Worm (Caenorhabditis elegans) whole organism, young adult: ENCODE measurements around the gene C06B3.6.

Experiments
- B0019.2 ChIP-seq: fragments of 200-800 bp; sonication (Bioruptor generic); conservative IDR thresholded peaks from 2 replicates; pipeline ENCODE4 v1.3.6; 2022; ENCODE audit warnings: missing genetic modification reagents, missing genetic modification characterization, missing compliant biosample characterization
- B0261.1 ChIP-seq: sonication (generic microtip); optimal IDR thresholded peaks from 2 replicates; lab custom pipeline; 2016; ENCODE audit warnings: mild to moderate bottlenecking, missing genetic modification characterization, moderate library complexity, missing compliant biosample characterization
- C06A6.2 ChIP-seq: fragments of 200-800 bp; sonication (Bioruptor generic); conservative IDR thresholded peaks from 2 replicates; pipeline ENCODE4 v1.3.6; 2022; ENCODE audit warnings: missing genetic modification characterization, missing compliant biosample characterization
- F22D6.2 ChIP-seq: sonication (generic microtip); optimal IDR thresholded peaks from 2 replicates; lab custom pipeline; 2016; ENCODE audit warnings: mild to moderate bottlenecking, missing genetic modification characterization, missing compliant biosample characterization
- K11D2.4 ChIP-seq: fragments of 200-800 bp; sonication (Bioruptor generic); IDR thresholded peaks from 2 replicates; pipeline ENCODE4 v1.3.6; 2022; ENCODE audit warnings: missing genetic modification reagents, missing genetic modification characterization, missing compliant biosample characterization
- K12H6.12 ChIP-seq: fragments of 200-800 bp; sonication (Bioruptor generic); optimal IDR thresholded peaks from 2 replicates; lab custom pipeline; 2018; ENCODE audit warnings: mild to moderate bottlenecking, missing genetic modification characterization, missing compliant biosample characterization
- ZK185.1 ChIP-seq: sonication (generic microtip); optimal IDR thresholded peaks from 2 replicates; lab custom pipeline; 2016; ENCODE audit warnings: mild to moderate bottlenecking, missing genetic modification characterization, missing compliant biosample characterization; ENCODE audit not compliant: poor library complexity, severe bottlenecking
- ama-1 ChIP-seq, 3 experiments: fragments of 150-350 bp in 1 of 3; sonication (generic microtip) in 2 of 3; optimal IDR thresholded peaks; 2 replicates each; lab custom pipeline; 2014 to 2018; ENCODE audit warnings: missing biosample characterization in 2 of 3, missing genetic modification characterization in 2 of 3, missing genetic modification reagents in 2 of 3
- athp-1 ChIP-seq: sonication (generic microtip); optimal IDR thresholded peaks from 2 replicates; lab custom pipeline; 2017; ENCODE audit warnings: mild to moderate bottlenecking, missing genetic modification characterization, missing compliant biosample characterization
- attf-6 ChIP-seq: fragments of 200-800 bp; sonication (Bioruptor generic); IDR thresholded peaks from 2 replicates; pipeline ENCODE4 v1.3.6; 2022; ENCODE audit warnings: missing genetic modification reagents, missing genetic modification characterization, missing compliant biosample characterization
- ccch-3 ChIP-seq: fragments of 200-800 bp; sonication (Bioruptor generic); optimal IDR thresholded peaks from 2 replicates; lab custom pipeline; 2018; ENCODE audit warnings: mild to moderate bottlenecking, missing genetic modification characterization, missing compliant biosample characterization
- cebp-1 ChIP-seq, 2 experiments: fragments of 200-800 bp in 1 of 2; sonication (Bioruptor generic) in 1 of 2; sonication (generic microtip) in 1 of 2; IDR thresholded peaks in 1 of 2; optimal IDR thresholded peaks in 1 of 2; 2 replicates each; pipeline versions ENCODE4 v1.3.6 to Lab custom; 2017 to 2022; ENCODE audit warnings: missing compliant biosample characterization in 2 of 2, missing genetic modification characterization in 2 of 2, mild to moderate bottlenecking in 1 of 2, missing genetic modification reagents in 1 of 2, moderate library complexity in 1 of 2
- cebp-2 ChIP-seq: fragments of 200-800 bp; sonication (Bioruptor generic); IDR thresholded peaks from 2 replicates; pipeline ENCODE4 v1.3.6; 2022; ENCODE audit warnings: missing genetic modification characterization, missing compliant biosample characterization
- ceh-27 ChIP-seq: fragments of 200-800 bp; sonication (Bioruptor generic); optimal IDR thresholded peaks from 2 replicates; lab custom pipeline; 2018; ENCODE audit warnings: mild to moderate bottlenecking, missing genetic modification characterization, moderate library complexity, missing compliant biosample characterization
- dox-1 ChIP-seq: fragments of 200-800 bp; sonication (Bioruptor generic); IDR thresholded peaks from 2 replicates; pipeline ENCODE4 v1.3.6; 2022; ENCODE audit warnings: missing genetic modification reagents, missing genetic modification characterization, missing compliant biosample characterization
- dpff-1 ChIP-seq: sonication (generic microtip); optimal IDR thresholded peaks from 2 replicates; lab custom pipeline; 2017; ENCODE audit warnings: mild to moderate bottlenecking, missing genetic modification characterization, missing compliant biosample characterization
- egl-44 ChIP-seq: fragments of 200-800 bp; sonication (Bioruptor generic); IDR thresholded peaks from 2 replicates; pipeline ENCODE4 v1.3.6; 2022; ENCODE audit warnings: missing genetic modification reagents, missing genetic modification characterization, missing compliant biosample characterization
- egrh-3 ChIP-seq: fragments of 200-800 bp; sonication (Bioruptor generic); IDR thresholded peaks from 2 replicates; pipeline ENCODE4 v1.3.6; 2022; ENCODE audit warnings: missing genetic modification reagents, missing genetic modification characterization, missing compliant biosample characterization
- ekl-4 ChIP-seq: fragments of 200-800 bp; sonication (Bioruptor generic); IDR thresholded peaks from 2 replicates; pipeline ENCODE4 v1.3.6; 2022; ENCODE audit warnings: missing genetic modification reagents, missing genetic modification characterization, missing compliant biosample characterization
- fkh-3 ChIP-seq: sonication (generic microtip); optimal IDR thresholded peaks from 2 replicates; lab custom pipeline; 2016; ENCODE audit warnings: mild to moderate bottlenecking, missing genetic modification characterization, missing compliant biosample characterization
- hrde-1 ChIP-seq: sonication (generic microtip); optimal IDR thresholded peaks from 2 replicates; lab custom pipeline; 2016; ENCODE audit warnings: missing genetic modification characterization, mild to moderate bottlenecking, missing compliant biosample characterization, moderate library complexity, missing genotype, missing genetic modification reagents, borderline replicate concordance
- hsf-1 ChIP-seq: fragments of 200-800 bp; sonication (Bioruptor generic); IDR thresholded peaks from 2 replicates; pipeline ENCODE4 v1.3.6; 2022; ENCODE audit warnings: missing genetic modification reagents, missing genetic modification characterization, missing compliant biosample characterization
- madf-8 ChIP-seq: fragments of 200-800 bp; sonication (Bioruptor generic); conservative IDR thresholded peaks from 2 replicates; pipeline ENCODE4 v1.3.6; 2022; ENCODE audit warnings: missing genetic modification reagents, missing genetic modification characterization, missing compliant biosample characterization
- mcd-1 ChIP-seq: fragments of 200-800 bp; sonication (Bioruptor generic); IDR thresholded peaks from 2 replicates; pipeline ENCODE4 v1.3.6; 2022; ENCODE audit warnings: missing genetic modification reagents, missing genetic modification characterization, missing compliant biosample characterization
- nfyb-1 ChIP-seq: fragments of 200-800 bp; sonication (Bioruptor generic); IDR thresholded peaks from 2 replicates; pipeline ENCODE4 v1.3.6; 2022; ENCODE audit warnings: missing genetic modification reagents, missing genetic modification characterization, missing compliant biosample characterization
- nhr-27 ChIP-seq: fragments of 200-800 bp; sonication (Bioruptor generic); optimal IDR thresholded peaks from 2 replicates; lab custom pipeline; 2018; ENCODE audit warnings: mild to moderate bottlenecking, missing genetic modification characterization, moderate library complexity, missing compliant biosample characterization
- rcor-1 ChIP-seq: fragments of 200-800 bp; sonication (Bioruptor generic); IDR thresholded peaks from 2 replicates; pipeline ENCODE4 v1.3.6; 2022; ENCODE audit warnings: missing genetic modification reagents, missing genetic modification characterization, missing compliant biosample characterization
- sea-2 ChIP-seq: fragments of 200-800 bp; sonication (Bioruptor generic); IDR thresholded peaks from 2 replicates; pipeline ENCODE4 v1.3.6; 2022; ENCODE audit warnings: missing genetic modification characterization, missing compliant biosample characterization
- snpc-3.4 ChIP-seq: sonication (generic microtip); optimal IDR thresholded peaks from 2 replicates; lab custom pipeline; 2017; ENCODE audit warnings: missing genetic modification characterization, mild to moderate bottlenecking, missing compliant biosample characterization, antibody characterized with exemption, moderate library complexity, missing genotype, missing genetic modification reagents
- tbp1 ChIP-seq: fragments of 200-800 bp; sonication (Bioruptor generic); optimal IDR thresholded peaks from 2 replicates; lab custom pipeline; 2018; ENCODE audit warnings: mild to moderate bottlenecking, missing genetic modification characterization, missing compliant biosample characterization
- tlf-1 ChIP-seq: fragments of 200-800 bp; sonication (Bioruptor generic); optimal IDR thresholded peaks from 2 replicates; lab custom pipeline; 2018; ENCODE audit warnings: mild to moderate bottlenecking, missing genetic modification characterization, missing compliant biosample characterization
- ztf-3 ChIP-seq: fragments of 200-800 bp; sonication (Bioruptor generic); optimal IDR thresholded peaks from 2 replicates; lab custom pipeline; 2018; ENCODE audit warnings: mild to moderate bottlenecking, missing genetic modification characterization, missing compliant biosample characterization

The C06B3.6 gene

DNA sequence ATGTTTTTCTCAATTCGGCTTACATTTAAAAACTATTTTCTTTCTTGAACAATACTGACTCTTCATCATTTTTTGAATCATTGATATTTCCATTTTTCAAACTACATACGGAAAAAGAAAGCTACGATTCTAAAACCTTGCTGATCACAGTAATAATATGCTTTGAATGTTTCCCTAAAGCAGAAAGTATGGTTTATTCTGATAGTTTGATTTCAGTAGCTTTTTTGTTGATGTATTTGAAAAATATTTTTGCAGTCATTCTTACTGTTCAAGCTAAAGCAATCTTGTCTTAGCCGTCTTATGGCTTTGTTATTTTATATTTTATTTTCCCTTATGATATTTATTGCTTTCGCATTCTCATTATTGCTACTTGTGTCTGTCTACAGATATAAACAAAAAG, 20.7 kb upstream of the C06B3.6 start, which contains the start of gene srxa-13:
TSS of gene srxa-13 (plus strand) at position 301 of the 400 bp plus-strand sequence.
- no peak for TF ChIP-seq tlf-1 (GFP tag; lab: Kevin White, UChicago)
- no peak for TF ChIP-seq nhr-27
- no peak for TF ChIP-seq ama-1 (optimal IDR thresholded peaks at IDR 0.05; lab: Kevin White, UChicago)
- TF ChIP-seq ama-1 (GFP tag; optimal IDR thresholded peaks at IDR 0.05; lab: Kevin White, UChicago) = no peak
- TF ChIP-seq mcd-1 (GFP tag; lab: Robert Waterston, UW) = no peak
- TF ChIP-seq dpff-1 = no peak
- TF ChIP-seq K11D2.4 (GFP tag; lab: Robert Waterston, UW) = no peak
- TF ChIP-seq athp-1 (tag; lab: Kevin White, UChicago) = no peak
- TF ChIP-seq sea-2 (GFP tag; lab: Robert Waterston, UW) = no peak
- no peak for TF ChIP-seq B0019.2
- TF ChIP-seq hrde-1 (tag; lab: Kevin White, UChicago) = no peak
- TF ChIP-seq tbp1 = no peak
- no peak for TF ChIP-seq cebp-2 (GFP tag; lab: Robert Waterston, UW)
- no peak for TF ChIP-seq nfyb-1 (GFP tag; lab: Robert Waterston, UW)
- no peak for TF ChIP-seq rcor-1 (GFP tag; lab: Robert Waterston, UW)
- TF ChIP-seq B0261.1 (tag; lab: Kevin White, UChicago) = no peak
- no peak for TF ChIP-seq ztf-3 (GFP tag; lab: Kevin White, UChicago)

DNA sequence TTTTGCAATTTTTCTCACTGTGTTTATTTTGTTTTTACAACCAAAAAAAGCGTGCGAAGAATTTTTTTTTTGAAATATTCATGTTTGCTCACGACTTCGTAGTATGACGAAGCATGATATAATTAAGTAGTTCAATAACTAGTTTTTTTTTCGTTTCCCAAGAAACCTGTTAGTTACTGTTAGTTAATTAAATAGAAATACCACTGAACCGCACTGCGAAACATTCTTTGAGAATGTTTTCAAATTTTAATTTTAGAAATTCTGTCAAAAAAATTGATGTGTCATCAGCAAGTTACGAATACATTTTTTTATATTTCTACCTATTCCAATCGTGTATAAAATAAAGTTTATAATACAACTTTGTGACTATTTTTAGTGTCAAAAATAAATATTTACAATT, 17.6 kb upstream of the C06B3.6 start, which contains the start of gene srxa-12:
TSS of gene srxa-12 (plus strand) at position 301 of the 400 bp plus-strand sequence.
- TF ChIP-seq dox-1 (GFP tag; lab: Robert Waterston, UW) = no peak
- no peak for TF ChIP-seq fkh-3 (tag; lab: Kevin White, UChicago)
- TF ChIP-seq C06A6.2 = no peak
- no peak for TF ChIP-seq egrh-3

ce11 chrV:13923851-13924250, 15.1 kb upstream of the C06B3.6 start, which contains the start of gene srxa-11:
srxa-11 (plus strand) TSS chrV:13924151.
- TF ChIP-seq ekl-4 (GFP tag; lab: Robert Waterston, UW) (no peak), ZK185.1 (tag; lab: Kevin White, UChicago) (no peak), K12H6.12 (no peak)

- TF ChIP-seq cebp-1 (GFP tag; IDR thresholded peaks at IDR 0.05; lab: Robert Waterston, UW) = no peak
- no peak for TF ChIP-seq cebp-1 (tag; optimal IDR thresholded peaks at IDR 0.05; lab: Kevin White, UChicago)
- no peak for TF ChIP-seq ZK185.1 (tag; lab: Kevin White, UChicago)
- no peak for TF ChIP-seq hsf-1
- no peak for TF ChIP-seq attf-6 (GFP tag; lab: Robert Waterston, UW)
- TF ChIP-seq ccch-3 (GFP tag; lab: Kevin White, UChicago) = no peak
- no peak for TF ChIP-seq snpc-3.4 (tag; lab: Kevin White, UChicago)
- no peak for TF ChIP-seq madf-8 (GFP tag; lab: Robert Waterston, UW)
- no peak for TF ChIP-seq egl-44 (GFP tag; lab: Robert Waterston, UW)
- TF ChIP-seq ceh-27 (GFP tag; lab: Kevin White, UChicago) = no peak
- TF ChIP-seq F22D6.2 (tag; lab: Kevin White, UChicago) = no peak
- TF ChIP-seq, all 124 proteins: peak for 0
Measured at ce11 chrV:13920730-13921129, 12.0 kb upstream of the C06B3.6 start, which contains the start of gene srx-42. srx-42 (plus strand) TSS chrV:13921030.
